Fruit fly (Drosophila melanogaster): Measurements from ENCODE around the gene CG14829.

The CG14829 gene

dm6 chr3L:7263757-7264516, 26.0 kb upstream of the CG14829 start, which contains the start of gene CG14830 (continued):
- no peak for TF ChIP-seq CG3726 (GFP tag; IDR thresholded peaks at IDR 0.05)
- no peak for TF ChIP-seq CG1647 (GFP tag; optimal IDR thresholded peaks at IDR 0.05)
- TF ChIP-seq Mrtf (GFP tag; IDR thresholded peaks at IDR 0.05) = no peak
- 0 out of 2 replicates have a peak, but pooled peaks have one; percentile 33 for TF ChIP-seq chm (GFP tag; IDR thresholded peaks at IDR 0.05)
- no peak for TF ChIP-seq Poxn (GFP tag; IDR thresholded peaks at IDR 0.05)
- peak; percentile 73 for TF ChIP-seq Jarid2 (GFP tag; optimal IDR thresholded peaks at IDR 0.05)
- no peak for TF ChIP-seq danr (GFP tag; IDR thresholded peaks at IDR 0.05)
- no peak for TF ChIP-seq Oaz (GFP tag; IDR thresholded peaks at IDR 0.05)
- no peak for TF ChIP-seq Fer2 (tag; optimal IDR thresholded peaks at IDR 0.05)
- TF ChIP-seq Trl (optimal IDR thresholded peaks at IDR 0.05) = peak; percentile 64 to 69
- TF ChIP-seq Trl (GFP tag; optimal IDR thresholded peaks at IDR 0.05) = no peak
- TF ChIP-seq hbn (GFP tag; IDR thresholded peaks at IDR 0.05; ENCODE audit: partially characterized antibody) = no peak
- peak; percentile 22 for TF ChIP-seq sqz (GFP tag; optimal IDR thresholded peaks at IDR 0.05)
- peak; percentile 4 for TF ChIP-seq cg (GFP tag; optimal IDR thresholded peaks at IDR 0.05)
- TF ChIP-seq CG18599 (GFP tag; optimal IDR thresholded peaks at IDR 0.05) = no peak
- no peak for TF ChIP-seq stwl (tag; optimal IDR thresholded peaks at IDR 0.05)
- TF ChIP-seq crp (GFP tag; optimal IDR thresholded peaks at IDR 0.05) = no peak
- TF ChIP-seq vvl (GFP tag; IDR thresholded peaks at IDR 0.05) = no peak
- no peak for TF ChIP-seq CG31365 (tag; optimal IDR thresholded peaks at IDR 0.05)
- no peak for TF ChIP-seq pros (GFP tag; optimal IDR thresholded peaks at IDR 0.05)
- no peak for TF ChIP-seq Hr3 (GFP tag; optimal IDR thresholded peaks at IDR 0.05)
- TF ChIP-seq Hand (GFP tag; optimal IDR thresholded peaks at IDR 0.05) = no peak
- TF ChIP-seq vfl (GFP tag; optimal IDR thresholded peaks at IDR 0.05) = no peak
- peak; percentile 50; the same call in 1 of the 3 replicates for TF ChIP-seq ci (GFP tag; IDR thresholded peaks at IDR 0.05)
- TF ChIP-seq ewg (GFP tag; optimal IDR thresholded peaks at IDR 0.05) = no peak
- TF ChIP-seq Ets65A (GFP tag) = no peak
- TF ChIP-seq lmd (GFP tag; IDR thresholded peaks at IDR 0.05) = no peak
- TF ChIP-seq CG6791 (GFP tag; IDR thresholded peaks at IDR 0.05; ENCODE audit: partially characterized antibody) = no peak
- peak; percentile 30 for TF ChIP-seq sens (GFP tag)
- no peak for TF ChIP-seq repo (GFP tag; optimal IDR thresholded peaks at IDR 0.05)
- no peak for TF ChIP-seq trem (tag; optimal IDR thresholded peaks at IDR 0.05)
- TF ChIP-seq CG42726 (GFP tag; IDR thresholded peaks at IDR 0.05; ENCODE audit: partially characterized antibody) = no peak
- TF ChIP-seq nerfin-2 (GFP tag; IDR thresholded peaks at IDR 0.05; ENCODE audit: partially characterized antibody) = no peak
- no peak for TF ChIP-seq nau (GFP tag; optimal IDR thresholded peaks at IDR 0.05)
- no peak for TF ChIP-seq CG12391 (tag; optimal IDR thresholded peaks at IDR 0.05)
- no peak for TF ChIP-seq D19A (tag; optimal IDR thresholded peaks at IDR 0.05)
- TF ChIP-seq mam (GFP tag; optimal IDR thresholded peaks at IDR 0.05) = no peak
- TF ChIP-seq CG30403 (GFP tag; optimal IDR thresholded peaks at IDR 0.05) = no peak
- TF ChIP-seq trh (GFP tag; optimal IDR thresholded peaks at IDR 0.05) = no peak
- no peak for TF ChIP-seq zen (tag; optimal IDR thresholded peaks at IDR 0.05)
- TF ChIP-seq Bgb (GFP tag; IDR thresholded peaks at IDR 0.05; ENCODE audit: partially characterized antibody) = no peak
- no peak for TF ChIP-seq pita (GFP tag; optimal IDR thresholded peaks at IDR 0.05)
- no peak for TF ChIP-seq lilli (GFP tag; optimal IDR thresholded peaks at IDR 0.05)
- TF ChIP-seq yki (optimal IDR thresholded peaks at IDR 0.05) = peak; percentile 13
- TF ChIP-seq dmrt99B (tag; optimal IDR thresholded peaks at IDR 0.05) = peak; percentile 46
- no peak for TF ChIP-seq tx (GFP tag; optimal IDR thresholded peaks at IDR 0.05)
- no peak for TF ChIP-seq bigmax (GFP tag; optimal IDR thresholded peaks at IDR 0.05)
- no peak for TF ChIP-seq tll (GFP tag; optimal IDR thresholded peaks at IDR 0.05)
- no peak for TF ChIP-seq fru (optimal IDR thresholded peaks at IDR 0.05)
- TF ChIP-seq gt (GFP tag; IDR thresholded peaks at IDR 0.05) = no peak
- TF ChIP-seq Tbp (GFP tag; optimal IDR thresholded peaks at IDR 0.05) = no peak
